Fruit fly (Drosophila melanogaster) whole organism, embryonic: ENCODE measurements around the gene Tusp.
A peak's percentile ranks its signal among the peaks of the same experiment; 100 is the strongest.

ENCODE experiments used
- Antp ChIP-seq: fragments of 200-800 bp; sonication (Bioruptor generic); optimal IDR thresholded peaks from 3 replicates; lab custom pipeline; 2016; ENCODE audit warnings: missing biosample characterization, missing genetic modification characterization
- CG10654 ChIP-seq: fragments of 200-800 bp; sonication (Bioruptor generic); optimal IDR thresholded peaks from 2 replicates; lab custom pipeline; 2016; ENCODE audit warnings: missing biosample characterization, missing genetic modification characterization
- CG11456 ChIP-seq: fragments of 200-800 bp; sonication (Bioruptor generic); IDR thresholded peaks from 3 replicates; pipeline ENCODE4 v1.3.6; 2022; ENCODE audit warnings: missing biosample characterization, missing genetic modification characterization
- CG12104 ChIP-seq: fragments of 200-800 bp; sonication (Bioruptor generic); optimal IDR thresholded peaks from 3 replicates; lab custom pipeline; 2016; ENCODE audit warnings: missing biosample characterization, missing genetic modification characterization
- CG14050 ChIP-seq: fragments of 200-800 bp; sonication (Bioruptor generic); IDR thresholded peaks from 3 replicates; pipeline ENCODE4 v1.3.6; 2022; ENCODE audit warnings: missing biosample characterization, missing genetic modification characterization
- CG1647 ChIP-seq: fragments of 200-800 bp; sonication (Bioruptor generic); optimal IDR thresholded peaks from 3 replicates; lab custom pipeline; 2016; ENCODE audit warnings: missing biosample characterization, missing genetic modification characterization
- CG17328 ChIP-seq: fragments of 200-800 bp; sonication (Bioruptor generic); IDR thresholded peaks from 2 replicates; pipeline ENCODE4 v1.3.6; 2022; ENCODE audit warnings: missing biosample characterization, missing genetic modification characterization
- CG1832 ChIP-seq: fragments of 200-800 bp; sonication (Bioruptor generic); optimal IDR thresholded peaks from 2 replicates; lab custom pipeline; 2017; ENCODE audit warnings: missing biosample characterization, mild to moderate bottlenecking, missing genetic modification characterization, inconsistent platforms
- CG18764 ChIP-seq: fragments of 200-800 bp; sonication (Bioruptor generic); optimal IDR thresholded peaks from 3 replicates; lab custom pipeline; 2016; ENCODE audit warnings: missing biosample characterization, missing genetic modification characterization
- CG2120 ChIP-seq: fragments of 200-800 bp; sonication (Bioruptor generic); optimal IDR thresholded peaks from 3 replicates; lab custom pipeline; 2016; ENCODE audit warnings: missing biosample characterization, missing genetic modification characterization
- CG2129 ChIP-seq: fragments of 200-800 bp; sonication (Bioruptor generic); IDR thresholded peaks from 2 replicates; pipeline ENCODE4 v1.3.6; 2022; ENCODE audit warnings: missing biosample characterization, missing genetic modification characterization; ENCODE audit not compliant: partially characterized antibody
- CG3163 ChIP-seq: fragments of 200-800 bp; sonication (Bioruptor generic); optimal IDR thresholded peaks from 3 replicates; lab custom pipeline; 2016; ENCODE audit warnings: missing biosample characterization, missing genetic modification characterization
- CG42726 ChIP-seq: fragments of 200-800 bp; sonication (Bioruptor generic); IDR thresholded peaks from 2 replicates; pipeline ENCODE4 v1.3.6; 2022; ENCODE audit warnings: missing biosample characterization, missing genetic modification characterization; ENCODE audit not compliant: partially characterized antibody
- CG4404 ChIP-seq: fragments of 200-800 bp; sonication (Bioruptor generic); IDR thresholded peaks from 2 replicates; pipeline ENCODE4 v1.3.6; 2022; ENCODE audit warnings: missing biosample characterization, missing genetic modification characterization
- CG4730 ChIP-seq: fragments of 200-800 bp; sonication (Bioruptor generic); IDR thresholded peaks from 2 replicates; pipeline ENCODE4 v1.3.6; 2022; ENCODE audit warnings: missing biosample characterization, missing genetic modification characterization
- CG6683 ChIP-seq: fragments of 200-800 bp; sonication (Bioruptor generic); optimal IDR thresholded peaks from 2 replicates; lab custom pipeline; 2017; ENCODE audit warnings: missing biosample characterization, mild to moderate bottlenecking, missing genetic modification characterization, missing genetic modification reagents
- CG7271 ChIP-seq: fragments of 200-800 bp; sonication (Bioruptor generic); optimal IDR thresholded peaks from 2 replicates; lab custom pipeline; 2018; ENCODE audit warnings: missing biosample characterization, mild to moderate bottlenecking, missing genetic modification characterization, moderate library complexity
- CG8359 ChIP-seq: fragments of 200-800 bp; sonication (Bioruptor generic); optimal IDR thresholded peaks from 2 replicates; lab custom pipeline; 2017; ENCODE audit warnings: missing biosample characterization, mild to moderate bottlenecking, missing genetic modification characterization, borderline replicate concordance
- Dll ChIP-seq: fragments of 200-800 bp; sonication (Bioruptor generic); IDR thresholded peaks from 4 replicates; pipeline ENCODE4 v1.3.6; 2022; ENCODE audit warnings: missing biosample characterization, missing genetic modification characterization; ENCODE audit not compliant: partially characterized antibody
- Ets65A ChIP-seq: fragments of 200-800 bp; sonication (Bioruptor generic); peaks from one replicate; lab custom pipeline; 2016; ENCODE audit warnings: missing biosample characterization, missing genetic modification characterization
- Fer2 ChIP-seq: fragments of 200-800 bp; sonication (Bioruptor generic); optimal IDR thresholded peaks from 2 replicates; lab custom pipeline; 2018; ENCODE audit warnings: missing biosample characterization, mild to moderate bottlenecking, missing genetic modification characterization, moderate library complexity
- H15 ChIP-seq: fragments of 200-800 bp; sonication (Bioruptor generic); IDR thresholded peaks from 3 replicates; pipeline ENCODE4 v1.3.6; 2022; ENCODE audit warnings: missing biosample characterization, missing genetic modification characterization
- HLH4C ChIP-seq: fragments of 200-800 bp; sonication (Bioruptor generic); IDR thresholded peaks from 3 replicates; pipeline ENCODE4 v1.3.6; 2022; ENCODE audit warnings: missing biosample characterization, missing genetic modification characterization; ENCODE audit not compliant: partially characterized antibody
- Hr39 ChIP-seq: fragments of >200 bp; optimal IDR thresholded peaks from 2 replicates; lab custom pipeline; 2017
- Scr ChIP-seq: fragments of 200-800 bp; sonication (Bioruptor generic); IDR thresholded peaks from 2 replicates; pipeline ENCODE4 v1.3.6; 2022; ENCODE audit warnings: missing biosample characterization, missing genetic modification characterization; ENCODE audit not compliant: partially characterized antibody
- Sry-β ChIP-seq: fragments of 200-800 bp; sonication (Bioruptor generic); optimal IDR thresholded peaks from 2 replicates; lab custom pipeline; 2018; ENCODE audit warnings: missing biosample characterization, mild to moderate bottlenecking, missing genetic modification characterization, moderate library complexity
- Xbp1 ChIP-seq: fragments of 200-800 bp; sonication (Bioruptor generic); optimal IDR thresholded peaks from 3 replicates; lab custom pipeline; 2016; ENCODE audit warnings: missing biosample characterization, mild to moderate bottlenecking, missing genetic modification characterization
- ash1 ChIP-seq: fragments of 200-800 bp; sonication (Bioruptor generic); optimal IDR thresholded peaks from 2 replicates; lab custom pipeline; 2018; ENCODE audit warnings: missing biosample characterization, mild to moderate bottlenecking, missing genetic modification characterization
- ato ChIP-seq: fragments of 200-800 bp; sonication (Bioruptor generic); IDR thresholded peaks from 2 replicates; pipeline ENCODE4 v1.3.6; 2022; ENCODE audit warnings: missing biosample characterization, missing genetic modification characterization; ENCODE audit not compliant: partially characterized antibody
- btn ChIP-seq: fragments of 200-800 bp; sonication (Bioruptor generic); optimal IDR thresholded peaks from 2 replicates; lab custom pipeline; 2016; ENCODE audit warnings: missing biosample characterization, missing genetic modification characterization
- cas ChIP-seq: fragments of 200-800 bp; sonication (Bioruptor generic); IDR thresholded peaks from 2 replicates; pipeline ENCODE4 v1.3.6; 2022; ENCODE audit warnings: missing biosample characterization, missing genetic modification characterization
- croc ChIP-seq: fragments of 200-800 bp; sonication (Bioruptor generic); conservative IDR thresholded peaks from 3 replicates; pipeline ENCODE4 v1.3.6; 2022; ENCODE audit warnings: missing biosample characterization, missing genetic modification characterization
- gcm2 ChIP-seq: fragments of 200-800 bp; sonication (Bioruptor generic); optimal IDR thresholded peaks from 2 replicates; lab custom pipeline; 2016; ENCODE audit warnings: missing biosample characterization, missing genetic modification characterization
- grn ChIP-seq: fragments of 200-800 bp; sonication (Bioruptor generic); optimal IDR thresholded peaks from 3 replicates; lab custom pipeline; 2017; ENCODE audit warnings: missing biosample characterization, missing genetic modification characterization
- gsb ChIP-seq: fragments of 200-800 bp; sonication (Bioruptor generic); IDR thresholded peaks from 2 replicates; pipeline ENCODE4 v1.3.6; 2022; ENCODE audit warnings: missing biosample characterization, missing genetic modification characterization
- gsb-n ChIP-seq: fragments of 200-800 bp; sonication (Bioruptor generic); optimal IDR thresholded peaks from 3 replicates; lab custom pipeline; 2018; ENCODE audit warnings: missing biosample characterization, mild to moderate bottlenecking, missing genetic modification characterization
- ken ChIP-seq: fragments of 200-800 bp; sonication (Bioruptor generic); IDR thresholded peaks from 3 replicates; pipeline ENCODE4 v1.3.6; 2022; ENCODE audit warnings: missing biosample characterization, missing genetic modification characterization
- kni ChIP-seq: fragments of 200-800 bp; sonication (Bioruptor generic); optimal IDR thresholded peaks from 3 replicates; lab custom pipeline; 2017; ENCODE audit warnings: mild to moderate bottlenecking, missing biosample characterization, missing genetic modification reagents, missing genetic modification characterization
- lab ChIP-seq: fragments of 200-800 bp; sonication (Bioruptor generic); optimal IDR thresholded peaks from 3 replicates; lab custom pipeline; 2017; ENCODE audit warnings: missing biosample characterization, missing genetic modification characterization, mild to moderate bottlenecking, moderate library complexity, missing genetic modification reagents
- maf-S ChIP-seq: fragments of 200-800 bp; sonication (Bioruptor generic); optimal IDR thresholded peaks from 2 replicates; lab custom pipeline; 2016; ENCODE audit warnings: missing biosample characterization, missing genetic modification characterization
- pita ChIP-seq: fragments of 200-800 bp; sonication (Bioruptor generic); optimal IDR thresholded peaks from 2 replicates; lab custom pipeline; 2017; ENCODE audit warnings: missing biosample characterization, mild to moderate bottlenecking, missing genetic modification characterization
- pzg ChIP-seq: fragments of 200-800 bp; sonication (Bioruptor generic); optimal IDR thresholded peaks from 3 replicates; lab custom pipeline; 2018; ENCODE audit warnings: missing biosample characterization, mild to moderate bottlenecking, missing genetic modification characterization, moderate library complexity
- rib ChIP-seq: fragments of 200-800 bp; sonication (Bioruptor generic); IDR thresholded peaks from 2 replicates; pipeline ENCODE4 v1.3.6; 2022; ENCODE audit warnings: missing biosample characterization, missing genetic modification characterization
- schlank ChIP-seq: fragments of 200-800 bp; sonication (Bioruptor generic); optimal IDR thresholded peaks from 2 replicates; lab custom pipeline; 2018; ENCODE audit warnings: missing biosample characterization, mild to moderate bottlenecking, missing genetic modification characterization
- shn ChIP-seq: fragments of 200-800 bp; sonication (Bioruptor generic); optimal IDR thresholded peaks from 3 replicates; lab custom pipeline; 2016; ENCODE audit warnings: missing biosample characterization, missing genetic modification characterization
- so ChIP-seq: fragments of 200-800 bp; sonication (Bioruptor generic); IDR thresholded peaks from 3 replicates; pipeline ENCODE4 v1.3.6; 2022; ENCODE audit warnings: missing biosample characterization, missing genetic modification characterization
- tgo ChIP-seq: fragments of 200-800 bp; sonication (Bioruptor generic); IDR thresholded peaks from 3 replicates; pipeline ENCODE4 v1.3.6; 2022; ENCODE audit warnings: missing biosample characterization, missing genetic modification characterization
- tin ChIP-seq: fragments of 200-800 bp; sonication (Bioruptor generic); optimal IDR thresholded peaks from 3 replicates; lab custom pipeline; 2016; ENCODE audit warnings: missing biosample characterization, missing genetic modification characterization
- vfl ChIP-seq: fragments of 200-800 bp; sonication (Bioruptor generic); optimal IDR thresholded peaks from 2 replicates; lab custom pipeline; 2016; ENCODE audit warnings: missing biosample characterization, missing genetic modification characterization
- z ChIP-seq: fragments of 200-800 bp; sonication (Bioruptor generic); IDR thresholded peaks from 3 replicates; pipeline ENCODE4 v1.3.6; 2022; ENCODE audit warnings: missing biosample characterization, missing genetic modification characterization
- zen ChIP-seq: fragments of 200-800 bp; sonication (Bioruptor generic); optimal IDR thresholded peaks from 3 replicates; lab custom pipeline; 2018; ENCODE audit warnings: missing biosample characterization, mild to moderate bottlenecking, missing genetic modification characterization, moderate library complexity

Gene Tusp

dm6 chr3R:27557970-27558659 is 49.6 kb upstream of the Tusp start:
- TF ChIP-seq Dll (GFP tag; lab: Robert Waterston, UW) = no peak
- no peak for TF ChIP-seq CG4730 (GFP tag; lab: Robert Waterston, UW)
- TF ChIP-seq CG2120 = peak; percentile 20
- no peak for TF ChIP-seq CG1647
- TF ChIP-seq CG3163 = no peak
- TF ChIP-seq CG17328 (GFP tag; lab: Robert Waterston, UW) = no peak
- TF ChIP-seq gcm2 (GFP tag; lab: Kevin White, UChicago) = no peak
- no peak for TF ChIP-seq ken
- TF ChIP-seq Ets65A = no peak
- no peak for TF ChIP-seq ato (GFP tag; lab: Robert Waterston, UW)
- TF ChIP-seq Antp (GFP tag; lab: Kevin White, UChicago) = no peak
- no peak for TF ChIP-seq btn (GFP tag; lab: Kevin White, UChicago)
- no peak for TF ChIP-seq maf-S (GFP tag; lab: Kevin White, UChicago)
- no peak for TF ChIP-seq shn
- no peak for TF ChIP-seq ash1 (GFP tag; lab: Kevin White, UChicago)
- no peak for TF ChIP-seq CG11456 (GFP tag; lab: Robert Waterston, UW)
- no peak for TF ChIP-seq CG6683 (GFP tag; lab: Kevin White, UChicago)
- no peak for TF ChIP-seq so
- TF ChIP-seq CG14050 (GFP tag; lab: Robert Waterston, UW) = no peak
- no peak for TF ChIP-seq Fer2 (tag; lab: Kevin White, UChicago)
- TF ChIP-seq Hr39 (lab: Kevin White, UChicago) = no peak
- TF ChIP-seq cas (GFP tag; lab: Robert Waterston, UW) = no peak
- TF ChIP-seq kni (GFP tag; lab: Kevin White, UChicago) = no peak
- no peak for TF ChIP-seq CG12104 (GFP tag; lab: Kevin White, UChicago)
- no peak for TF ChIP-seq tin
- TF ChIP-seq CG4404 (GFP tag; lab: Robert Waterston, UW) = no peak
- TF ChIP-seq pzg (GFP tag; lab: Kevin White, UChicago) = no peak
- no peak for TF ChIP-seq Sry-β (GFP tag; lab: Kevin White, UChicago)
- no peak for TF ChIP-seq z
- no peak for TF ChIP-seq schlank
- TF ChIP-seq lab (GFP tag; lab: Kevin White, UChicago) = no peak
- no peak for TF ChIP-seq vfl
- no peak for TF ChIP-seq CG7271 (tag; lab: Kevin White, UChicago)
- no peak for TF ChIP-seq CG18764
- TF ChIP-seq gsb = no peak
- no peak for TF ChIP-seq tgo (GFP tag; lab: Robert Waterston, UW)
- TF ChIP-seq pita (GFP tag; lab: Kevin White, UChicago) = no peak
- no peak for TF ChIP-seq HLH4C (GFP tag; lab: Robert Waterston, UW)
- no peak for TF ChIP-seq CG42726 (GFP tag; lab: Robert Waterston, UW)
- TF ChIP-seq CG8359 (GFP tag; lab: Kevin White, UChicago) = no peak
- no peak for TF ChIP-seq CG1832
- no peak for TF ChIP-seq CG10654 (GFP tag; lab: Kevin White, UChicago)
- no peak for TF ChIP-seq zen (tag; lab: Kevin White, UChicago)
- TF ChIP-seq gsb-n (tag; lab: Kevin White, UChicago) = no peak
- no peak for TF ChIP-seq Scr (GFP tag; lab: Robert Waterston, UW)
- no peak for TF ChIP-seq H15
- no peak for TF ChIP-seq rib (GFP tag; lab: Robert Waterston, UW)
- no peak for TF ChIP-seq CG2129 (GFP tag; lab: Robert Waterston, UW)
- no peak for TF ChIP-seq croc (GFP tag; lab: Robert Waterston, UW)
- TF ChIP-seq grn (GFP tag; lab: Kevin White, UChicago) = no peak
- no peak for TF ChIP-seq Xbp1 (GFP tag; lab: Kevin White, UChicago)
